Worm (Caenorhabditis elegans) whole organism, late embryonic: ENCODE results near the gene C24H12.1.

Experiments
- pha-4 ChIP-seq: fragments of 150-350 bp; optimal IDR thresholded peaks from 2 replicates; lab custom pipeline; 2018; ENCODE audit warnings: missing biosample characterization, missing genetic modification reagents, missing genetic modification characterization
- ttx-3 ChIP-seq: sonication (generic microtip); optimal IDR thresholded peaks from 2 replicates; lab custom pipeline; 2016; ENCODE audit warnings: missing genetic modification reagents, missing genetic modification characterization, missing compliant biosample characterization

DNA sequence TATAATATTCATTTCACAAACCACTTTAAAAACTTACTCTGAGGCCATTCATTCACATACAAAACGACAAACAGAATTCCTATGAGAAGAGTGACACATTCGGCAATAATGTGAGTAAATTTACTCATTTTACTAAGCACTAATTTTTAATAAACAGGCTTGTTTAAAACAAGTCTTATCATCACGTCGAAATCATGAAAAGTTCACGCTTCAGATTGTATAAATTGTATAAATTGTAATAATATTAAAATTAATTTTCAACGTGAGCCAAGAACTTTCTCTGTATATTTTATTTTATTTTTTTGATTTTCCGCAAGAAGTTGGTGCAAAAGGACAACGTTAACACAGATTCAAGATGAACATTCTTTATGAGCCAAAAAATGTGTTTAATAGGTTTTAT, 22.4 kb upstream of the C24H12.1 start, which contains the start of gene C24H12.6:
- TF ChIP-seq pha-4 (tag; lab: Kevin White, UChicago), result no peak
- TF ChIP-seq ttx-3 (tag; lab: Kevin White, UChicago), result no peak
